Worm (Caenorhabditis elegans) whole organism, late embryonic: ENCODE results near the gene Y49F6B.2.

ENCODE experiments used
- ceh-14 ChIP-seq: sonication (generic microtip); optimal IDR thresholded peaks from 2 replicates; lab custom pipeline; 2016; ENCODE audit warnings: missing genotype, missing genetic modification characterization, missing compliant biosample characterization
- ceh-24 ChIP-seq: sonication (generic microtip); optimal IDR thresholded peaks from 2 replicates; lab custom pipeline; 2016; ENCODE audit warnings: mild to moderate bottlenecking, missing genetic modification characterization, missing compliant biosample characterization
- ceh-6 ChIP-seq: fragments of 200-800 bp; sonication (Bioruptor generic); optimal IDR thresholded peaks from 2 replicates; lab custom pipeline; 2018; ENCODE audit warnings: mild to moderate bottlenecking, missing genetic modification characterization, missing compliant biosample characterization
- fax-1 ChIP-seq: sonication (generic microtip); optimal IDR thresholded peaks from 2 replicates; lab custom pipeline; 2016; ENCODE audit warnings: missing genotype, missing genetic modification characterization, missing compliant biosample characterization
- fkh-10 ChIP-seq: fragments of 150-350 bp; optimal IDR thresholded peaks from 2 replicates; lab custom pipeline; 2014; ENCODE audit warnings: missing biosample characterization, missing genetic modification reagents, missing genetic modification characterization
- pha-4 ChIP-seq: fragments of 150-350 bp; optimal IDR thresholded peaks from 2 replicates; lab custom pipeline; 2018; ENCODE audit warnings: missing biosample characterization, missing genetic modification reagents, missing genetic modification characterization
- sox-2 ChIP-seq: fragments of 200-800 bp; sonication (Bioruptor generic); IDR thresholded peaks from 2 replicates; pipeline ENCODE4 v1.3.6; 2022; ENCODE audit warnings: missing genetic modification reagents, missing genetic modification characterization, missing compliant biosample characterization

ce11 chrII:3461586-3461985 is 41.2 kb upstream of the Y49F6B.2 start, which contains the start of gene C16C8.8:
- TF ChIP-seq fax-1 (no peak), sox-2 (GFP tag; lab: Robert Waterston, UW) (no peak), ceh-14 (tag; lab: Kevin White, UChicago) (no peak), fkh-10 (GFP tag; lab: Kevin White, UChicago) (no peak), ceh-24 (tag; lab: Kevin White, UChicago) (no peak), ceh-6 (GFP tag; lab: Kevin White, UChicago) (no peak), pha-4 (no peak)
